Fruit fly (Drosophila melanogaster) Kc167 (cell line): Measurements from ENCODE around the gene RNaseX25.

Source experiments
- Myc ChIP-seq: fragments of >200 bp; optimal IDR thresholded peaks from 2 replicates; lab custom pipeline; 2017; ENCODE audit warnings: missing external identifiers
- Sin3A ChIP-seq: fragments of >200 bp; optimal IDR thresholded peaks from 2 replicates; lab custom pipeline; 2018; ENCODE audit warnings: missing external identifiers
- h ChIP-seq: fragments of >200 bp; optimal IDR thresholded peaks from 3 replicates; lab custom pipeline; 2018; ENCODE audit warnings: missing external identifiers
- insv ChIP-seq: fragments of >200 bp; optimal IDR thresholded peaks from 3 replicates; lab custom pipeline; 2018; ENCODE audit warnings: missing external identifiers
- psq ChIP-seq: fragments of >200 bp; optimal IDR thresholded peaks from 2 replicates; lab custom pipeline; 2017; ENCODE audit warnings: missing external identifiers

dm6 chr3L:7963549-7963948, 6.8 kb upstream of the RNaseX25 start:
- no peak for TF ChIP-seq h (lab: Kevin White, UChicago)
- TF ChIP-seq psq (lab: Kevin White, UChicago): no peak
- TF ChIP-seq Sin3A (lab: Kevin White, UChicago): no peak
- TF ChIP-seq insv (lab: Kevin White, UChicago): no peak
- no peak for TF ChIP-seq Myc (lab: Kevin White, UChicago)
